Fruit fly (Drosophila melanogaster): ENCODE data around the gene Cad96Cb.

dm6 chr3R:25221203-25221807, 10.8 kb downstream of the Cad96Cb start, which contains the start of gene Alg9:
- TF ChIP-seq Myc (optimal IDR thresholded peaks at IDR 0.05): no peak
- no peak for TF ChIP-seq usp (GFP tag; optimal IDR thresholded peaks at IDR 0.05)

Data from whole organism, wandering third instar larva.